Worm (Caenorhabditis elegans) whole organism, early embryonic: ENCODE results near the gene F01D5.10.

Experiments used
- F13C5.2 ChIP-seq: sonication (generic microtip); optimal IDR thresholded peaks from 2 replicates; lab custom pipeline; 2017; ENCODE audit warnings: mild to moderate bottlenecking, missing genetic modification characterization, inconsistent platforms, missing compliant biosample characterization
- ama-1 ChIP-seq: fragments of 150-350 bp; optimal IDR thresholded peaks from 2 replicates; lab custom pipeline; 2014
- ceh-13 ChIP-seq: fragments of 200-800 bp; sonication (Bioruptor generic); optimal IDR thresholded peaks from 2 replicates; lab custom pipeline; 2018; ENCODE audit warnings: mild to moderate bottlenecking, missing genetic modification characterization, missing compliant biosample characterization
- sea-1 ChIP-seq: fragments of 200-800 bp; sonication (Bioruptor generic); conservative IDR thresholded peaks from 2 replicates; pipeline ENCODE4 v1.3.6; 2022; ENCODE audit warnings: missing genetic modification characterization, missing compliant biosample characterization
- tbx-11 ChIP-seq: fragments of 200-800 bp; sonication (Bioruptor generic); IDR thresholded peaks from 2 replicates; pipeline ENCODE4 v1.3.6; 2022; ENCODE audit warnings: missing genetic modification characterization, missing compliant biosample characterization
- tbx-37 ChIP-seq: fragments of 200-800 bp; sonication (Bioruptor generic); conservative IDR thresholded peaks from 2 replicates; pipeline ENCODE4 v1.3.6; 2022; ENCODE audit warnings: missing genetic modification reagents, missing genetic modification characterization, missing compliant biosample characterization

DNA sequence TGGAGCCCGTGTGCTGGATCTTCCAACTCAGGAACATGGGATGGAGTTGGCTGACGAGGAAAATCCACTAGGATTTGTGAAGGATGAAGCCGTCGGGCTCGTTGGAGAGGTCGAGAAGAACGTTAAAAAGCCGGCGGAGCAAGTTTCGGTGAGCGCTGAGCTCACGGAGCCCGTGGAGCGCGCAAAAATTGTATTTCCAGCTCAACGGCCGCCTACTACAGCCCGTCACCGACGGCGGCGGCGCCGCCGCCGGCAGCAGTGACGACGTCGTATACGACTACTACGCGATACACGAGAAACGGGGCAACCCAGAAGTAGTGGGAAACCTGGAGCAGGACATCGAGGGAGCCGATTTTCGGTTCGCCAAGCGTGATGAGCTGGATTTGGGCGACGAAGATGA, 39.8 kb upstream of the F01D5.10 start:
- TF ChIP-seq tbx-37: no peak
- no peak for TF ChIP-seq ama-1 (lab: Kevin White, UChicago)
- no peak for TF ChIP-seq ceh-13 (GFP tag; lab: Kevin White, UChicago)
- TF ChIP-seq sea-1 (GFP tag; lab: Robert Waterston, UW): no peak
- no peak for TF ChIP-seq F13C5.2 (tag; lab: Kevin White, UChicago)
- no peak for TF ChIP-seq tbx-11 (GFP tag; lab: Robert Waterston, UW)
